Fruit fly (Drosophila melanogaster) Kc167 (cell line): ENCODE data around the gene Acbp5.

Source experiments
- Myc ChIP-seq: fragments of >200 bp; optimal IDR thresholded peaks from 2 replicates; lab custom pipeline; 2017; ENCODE audit warnings: missing external identifiers
- Sin3A ChIP-seq: fragments of >200 bp; optimal IDR thresholded peaks from 2 replicates; lab custom pipeline; 2018; ENCODE audit warnings: missing external identifiers
- insv ChIP-seq: fragments of >200 bp; optimal IDR thresholded peaks from 3 replicates; lab custom pipeline; 2018; ENCODE audit warnings: missing external identifiers

dm6 chr3L:8788445-8788844, at the start of gene Acbp5:
- TF ChIP-seq insv (lab: Kevin White, UChicago) (no peak), Myc (lab: Kevin White, UChicago) (no peak), Sin3A (lab: Kevin White, UChicago) (no peak)
